Worm (Caenorhabditis elegans): Measurements from ENCODE around the gene K10D11.3.

ce11 chrIV:13015801-13016404 lies 30.0 kb upstream of the K10D11.3 start:
- TF ChIP-seq mbf-1 (tag; optimal IDR thresholded peaks at IDR 0.05) (no peak), unc-62 (GFP tag; optimal IDR thresholded peaks at IDR 0.05) (no peak), ama-1 (optimal IDR thresholded peaks at IDR 0.05) (no peak), nhr-25 (tag; optimal IDR thresholded peaks at IDR 0.05) (no peak), R02D3.7 (tag; optimal IDR thresholded peaks at IDR 0.05) (no peak), lsy-2 (tag; optimal IDR thresholded peaks at IDR 0.05) (peak in 1 of 2 experiments; percentile 29), nhr-6 (tag; optimal IDR thresholded peaks at IDR 0.05) (no peak), skn-1 (tag; optimal IDR thresholded peaks at IDR 0.05) (no peak), C34F6.9 (tag; optimal IDR thresholded peaks at IDR 0.05) (peak; percentile 69), lin-11 (tag; optimal IDR thresholded peaks at IDR 0.05) (no peak), ztf-4 (tag; optimal IDR thresholded peaks at IDR 0.05) (no peak), nhr-12 (tag; optimal IDR thresholded peaks at IDR 0.05) (no peak), sma-3 (GFP tag; optimal IDR thresholded peaks at IDR 0.05) (no peak), snpc-4 (tag; optimal IDR thresholded peaks at IDR 0.05) (no peak)

Measured in whole organism, L2 larva.